Worm (Caenorhabditis elegans) whole organism, young adult: ENCODE results near the gene ztf-9.

Experiments used
- F10E7.11 ChIP-seq: sonication (generic microtip); optimal IDR thresholded peaks from 2 replicates; lab custom pipeline; 2017; ENCODE audit warnings: mild to moderate bottlenecking, missing genetic modification characterization, moderate library complexity, missing compliant biosample characterization
- ccch-3 ChIP-seq: fragments of 200-800 bp; sonication (Bioruptor generic); optimal IDR thresholded peaks from 2 replicates; lab custom pipeline; 2018; ENCODE audit warnings: mild to moderate bottlenecking, missing genetic modification characterization, missing compliant biosample characterization
- egrh-3 ChIP-seq: fragments of 200-800 bp; sonication (Bioruptor generic); IDR thresholded peaks from 2 replicates; pipeline ENCODE4 v1.3.6; 2022; ENCODE audit warnings: missing genetic modification reagents, missing genetic modification characterization, missing compliant biosample characterization
- hrde-1 ChIP-seq: sonication (generic microtip); optimal IDR thresholded peaks from 2 replicates; lab custom pipeline; 2016; ENCODE audit warnings: missing genetic modification characterization, mild to moderate bottlenecking, missing compliant biosample characterization, moderate library complexity, missing genotype, missing genetic modification reagents, borderline replicate concordance
- let-526 ChIP-seq: fragments of 200-800 bp; sonication (Bioruptor generic); IDR thresholded peaks from 2 replicates; pipeline ENCODE4 v1.3.6; 2022; ENCODE audit warnings: missing genetic modification reagents, missing genetic modification characterization, missing compliant biosample characterization
- madf-8 ChIP-seq: fragments of 200-800 bp; sonication (Bioruptor generic); conservative IDR thresholded peaks from 2 replicates; pipeline ENCODE4 v1.3.6; 2022; ENCODE audit warnings: missing genetic modification reagents, missing genetic modification characterization, missing compliant biosample characterization
- nhr-80 ChIP-seq: sonication (generic microtip); optimal IDR thresholded peaks from 2 replicates; lab custom pipeline; 2016; ENCODE audit warnings: missing genetic modification characterization, missing compliant biosample characterization
- pha-4 ChIP-seq: fragments of 150-350 bp; sonication (generic microtip); optimal IDR thresholded peaks from 2 replicates; lab custom pipeline; 2014; ENCODE audit warnings: missing biosample characterization, missing genetic modification reagents, missing genetic modification characterization
- snpc-1.3 ChIP-seq: sonication (generic microtip); optimal IDR thresholded peaks from 2 replicates; lab custom pipeline; 2017; ENCODE audit warnings: missing genetic modification characterization, mild to moderate bottlenecking, missing compliant biosample characterization, antibody characterized with exemption, moderate library complexity, missing genotype, missing genetic modification reagents; ENCODE audit not compliant: insufficient read depth
- snpc-4 ChIP-seq, 5 experiments: fragments of 150-350 bp in 1 of 5; sonication (generic microtip) in 4 of 5; optimal IDR thresholded peaks; 2 replicates each; lab custom pipeline; 2014 to 2018; ENCODE audit warnings: missing genetic modification characterization in 5 of 5, missing biosample characterization in 3 of 5, antibody characterized with exemption in 2 of 5, mild to moderate bottlenecking in 2 of 5, missing compliant biosample characterization in 2 of 5, missing genotype in 2 of 5, moderate library complexity in 2 of 5, missing genetic modification reagents in 1 of 5
- tbx-9 ChIP-seq: sonication (generic microtip); optimal IDR thresholded peaks from 2 replicates; lab custom pipeline; 2016; ENCODE audit warnings: borderline replicate concordance, missing genetic modification characterization, inconsistent platforms, missing compliant biosample characterization
- zfh-2 ChIP-seq: fragments of 200-800 bp; sonication (Bioruptor generic); conservative IDR thresholded peaks from 2 replicates; pipeline ENCODE4 v1.3.6; 2022; ENCODE audit warnings: missing genetic modification reagents, missing genetic modification characterization, missing compliant biosample characterization
- zim-3 ChIP-seq: sonication (generic microtip); optimal IDR thresholded peaks from 2 replicates; lab custom pipeline; 2017; ENCODE audit warnings: mild to moderate bottlenecking, missing genetic modification characterization, moderate library complexity, missing compliant biosample characterization

- TF ChIP-seq pha-4 (no peak), madf-8 (GFP tag; lab: Robert Waterston, UW) (no peak), F10E7.11 (tag; lab: Kevin White, UChicago) (no peak), hrde-1 (tag; lab: Kevin White, UChicago) (no peak), ccch-3 (GFP tag; lab: Kevin White, UChicago) (no peak), snpc-1.3 (no peak), egrh-3 (GFP tag; lab: Robert Waterston, UW) (no peak), let-526 (GFP tag; lab: Robert Waterston, UW) (no peak), zim-3 (no peak), zfh-2 (no peak), nhr-80 (peak; percentile 80), tbx-9 (tag; lab: Kevin White, UChicago) (no peak), snpc-4 (GFP tag; optimal IDR thresholded peaks at IDR 0.05; lab: Kevin White, UChicago) (no peak), snpc-4 (tag; optimal IDR thresholded peaks at IDR 0.05; lab: Kevin White, UChicago) (no peak)
Observed at ce11 chrV:9679166-9679565, 12.8 kb downstream of the ztf-9 start, which contains the start of gene ZK287.9.
